Fruit fly (Drosophila melanogaster) whole organism, embryonic: ENCODE data around the gene CG7512.

Experiments
- CG10959 ChIP-seq: fragments of 200-800 bp; sonication (Bioruptor generic); IDR thresholded peaks from 2 replicates; pipeline ENCODE4 v1.3.6; 2022; ENCODE audit warnings: missing biosample characterization, missing genetic modification characterization
- CG11093 ChIP-seq: fragments of 200-800 bp; sonication (Bioruptor generic); IDR thresholded peaks from 3 replicates; pipeline ENCODE4 v1.3.6; 2022; ENCODE audit warnings: missing biosample characterization, missing genetic modification characterization
- CG11398 ChIP-seq: fragments of 200-800 bp; sonication (Bioruptor generic); optimal IDR thresholded peaks from 2 replicates; lab custom pipeline; 2016; ENCODE audit warnings: missing biosample characterization, missing genetic modification characterization
- CG12071 ChIP-seq: fragments of 200-800 bp; sonication (Bioruptor generic); optimal IDR thresholded peaks from 3 replicates; lab custom pipeline; 2018; ENCODE audit warnings: missing biosample characterization, mild to moderate bottlenecking, missing genetic modification characterization
- CG12744 ChIP-seq: fragments of 200-800 bp; sonication (Bioruptor generic); optimal IDR thresholded peaks from 2 replicates; lab custom pipeline; 2016; ENCODE audit warnings: missing biosample characterization, missing genetic modification characterization
- CG12769 ChIP-seq: fragments of 200-800 bp; sonication (Bioruptor generic); optimal IDR thresholded peaks from 2 replicates; lab custom pipeline; 2019; ENCODE audit warnings: missing biosample characterization, mild to moderate bottlenecking, missing genetic modification characterization, moderate library complexity
- CG14050 ChIP-seq: fragments of 200-800 bp; sonication (Bioruptor generic); IDR thresholded peaks from 3 replicates; pipeline ENCODE4 v1.3.6; 2022; ENCODE audit warnings: missing biosample characterization, missing genetic modification characterization
- CG14441 ChIP-seq: fragments of 200-800 bp; sonication (Bioruptor generic); IDR thresholded peaks from 2 replicates; pipeline ENCODE4 v1.3.6; 2022; ENCODE audit warnings: missing biosample characterization, missing genetic modification characterization
- CG1602 ChIP-seq: fragments of 200-800 bp; sonication (Bioruptor generic); optimal IDR thresholded peaks from 3 replicates; lab custom pipeline; 2016; ENCODE audit warnings: missing biosample characterization, missing genetic modification characterization
- CG17385 ChIP-seq: fragments of 200-800 bp; sonication (Bioruptor generic); optimal IDR thresholded peaks from 3 replicates; lab custom pipeline; 2018; ENCODE audit warnings: missing biosample characterization, mild to moderate bottlenecking, missing genetic modification characterization
- CG17912 ChIP-seq: fragments of 200-800 bp; sonication (Bioruptor generic); optimal IDR thresholded peaks from 2 replicates; lab custom pipeline; 2018; ENCODE audit warnings: missing biosample characterization, mild to moderate bottlenecking, missing genetic modification characterization
- CG2116 ChIP-seq: fragments of 200-800 bp; sonication (Bioruptor generic); optimal IDR thresholded peaks from 3 replicates; lab custom pipeline; 2018; ENCODE audit warnings: missing biosample characterization, mild to moderate bottlenecking, missing genetic modification characterization
- CG2120 ChIP-seq: fragments of 200-800 bp; sonication (Bioruptor generic); optimal IDR thresholded peaks from 3 replicates; lab custom pipeline; 2016; ENCODE audit warnings: missing biosample characterization, missing genetic modification characterization
- CG2129 ChIP-seq: fragments of 200-800 bp; sonication (Bioruptor generic); IDR thresholded peaks from 2 replicates; pipeline ENCODE4 v1.3.6; 2022; ENCODE audit warnings: missing biosample characterization, missing genetic modification characterization; ENCODE audit not compliant: partially characterized antibody
- CG3163 ChIP-seq: fragments of 200-800 bp; sonication (Bioruptor generic); optimal IDR thresholded peaks from 3 replicates; lab custom pipeline; 2016; ENCODE audit warnings: missing biosample characterization, missing genetic modification characterization
- CG4360 ChIP-seq: fragments of 200-800 bp; sonication (Bioruptor generic); IDR thresholded peaks from 2 replicates; pipeline ENCODE4 v1.3.6; 2022; ENCODE audit warnings: missing biosample characterization, missing genetic modification characterization
- CG9727 ChIP-seq: fragments of 200-800 bp; sonication (Bioruptor generic); optimal IDR thresholded peaks from 3 replicates; lab custom pipeline; 2017; ENCODE audit warnings: missing biosample characterization, mild to moderate bottlenecking, missing genetic modification characterization
- CrebB ChIP-seq: fragments of 200-800 bp; sonication (Bioruptor generic); optimal IDR thresholded peaks from 3 replicates; lab custom pipeline; 2018; ENCODE audit warnings: missing biosample characterization, mild to moderate bottlenecking, missing genetic modification characterization
- D ChIP-seq, 2 experiments: fragments of 200-800 bp in 1 of 2; fragments of >200 bp in 1 of 2; sonication (Bioruptor generic) in 1 of 2; optimal IDR thresholded peaks; 2 replicates in 1 of 2; 3 replicates in 1 of 2; lab custom pipeline; 2017; ENCODE audit warnings: mild to moderate bottlenecking in 1 of 2, missing biosample characterization in 1 of 2, missing genetic modification characterization in 1 of 2, missing genetic modification reagents in 1 of 2
- D19A ChIP-seq: fragments of 200-800 bp; optimal IDR thresholded peaks from 3 replicates; lab custom pipeline; 2019; ENCODE audit warnings: missing biosample characterization, mild to moderate bottlenecking, missing genetic modification characterization, moderate library complexity
- D19B ChIP-seq: fragments of 200-800 bp; sonication (Bioruptor generic); optimal IDR thresholded peaks from 2 replicates; lab custom pipeline; 2017; ENCODE audit warnings: missing biosample characterization, mild to moderate bottlenecking, missing genetic modification characterization
- Doc2 ChIP-seq: fragments of 200-800 bp; sonication (Bioruptor generic); IDR thresholded peaks from 2 replicates; pipeline ENCODE4 v1.3.6; 2022; ENCODE audit warnings: missing biosample characterization, missing genetic modification characterization
- Doc3 ChIP-seq: fragments of 200-800 bp; sonication (Bioruptor generic); IDR thresholded peaks from 3 replicates; pipeline ENCODE4 v1.3.6; 2022; ENCODE audit warnings: missing biosample characterization, missing genetic modification characterization; ENCODE audit not compliant: partially characterized antibody
- Drgx ChIP-seq: fragments of 200-800 bp; sonication (Bioruptor generic); IDR thresholded peaks from 2 replicates; pipeline ENCODE4 v1.3.6; 2022; ENCODE audit warnings: missing biosample characterization, missing genetic modification characterization
- HLH54F ChIP-seq: fragments of 200-800 bp; sonication (Bioruptor generic); optimal IDR thresholded peaks from 3 replicates; lab custom pipeline; 2016; ENCODE audit warnings: missing biosample characterization, missing genetic modification characterization
- Hmx ChIP-seq: fragments of 200-800 bp; sonication (Bioruptor generic); optimal IDR thresholded peaks from 2 replicates; lab custom pipeline; 2016; ENCODE audit warnings: missing biosample characterization, missing genetic modification characterization
- Hr3 ChIP-seq: fragments of 200-800 bp; sonication (Bioruptor generic); optimal IDR thresholded peaks from 3 replicates; lab custom pipeline; 2016; ENCODE audit warnings: missing biosample characterization, missing genetic modification characterization
- Mad ChIP-seq: fragments of 200-800 bp; sonication (Bioruptor generic); optimal IDR thresholded peaks from 2 replicates; lab custom pipeline; 2016; ENCODE audit warnings: missing biosample characterization, missing genetic modification characterization
- Nf-YB ChIP-seq: fragments of 200-800 bp; sonication (Bioruptor generic); optimal IDR thresholded peaks from 3 replicates; lab custom pipeline; 2019; ENCODE audit warnings: missing biosample characterization, mild to moderate bottlenecking, missing genetic modification characterization, moderate library complexity
- NfI ChIP-seq: fragments of 200-800 bp; sonication (Bioruptor generic); optimal IDR thresholded peaks from 3 replicates; lab custom pipeline; 2018; ENCODE audit warnings: missing biosample characterization, mild to moderate bottlenecking, missing genetic modification characterization, moderate library complexity
- Oaz ChIP-seq: fragments of 200-800 bp; sonication (Bioruptor generic); IDR thresholded peaks from 2 replicates; pipeline ENCODE4 v1.3.6; 2022; ENCODE audit warnings: missing biosample characterization, missing genetic modification characterization
- Opbp ChIP-seq: fragments of 200-800 bp; sonication (Bioruptor generic); IDR thresholded peaks from 3 replicates; pipeline ENCODE4 v1.3.6; 2022; ENCODE audit warnings: missing biosample characterization, missing genetic modification characterization; ENCODE audit not compliant: partially characterized antibody
- amos ChIP-seq: fragments of 200-800 bp; sonication (Bioruptor generic); IDR thresholded peaks from 2 replicates; pipeline ENCODE4 v1.3.6; 2022; ENCODE audit warnings: missing biosample characterization, missing genetic modification characterization; ENCODE audit not compliant: partially characterized antibody
- ash1 ChIP-seq: fragments of 200-800 bp; sonication (Bioruptor generic); optimal IDR thresholded peaks from 2 replicates; lab custom pipeline; 2018; ENCODE audit warnings: missing biosample characterization, mild to moderate bottlenecking, missing genetic modification characterization
- bsh ChIP-seq, 2 experiments: fragments of 200-800 bp; sonication (Bioruptor generic); optimal IDR thresholded peaks; 2 replicates each; lab custom pipeline; 2017 to 2018; ENCODE audit warnings: mild to moderate bottlenecking in 2 of 2, missing biosample characterization in 2 of 2, missing genetic modification characterization in 2 of 2, moderate library complexity in 1 of 2
- cato ChIP-seq: fragments of 200-800 bp; sonication (Bioruptor generic); optimal IDR thresholded peaks from 2 replicates; lab custom pipeline; 2016; ENCODE audit warnings: missing biosample characterization, missing genetic modification characterization, borderline replicate concordance
- chn ChIP-seq: fragments of 200-800 bp; sonication (Bioruptor generic); optimal IDR thresholded peaks from 2 replicates; lab custom pipeline; 2016; ENCODE audit warnings: missing biosample characterization, missing genetic modification characterization
- gce ChIP-seq: fragments of 200-800 bp; sonication (Bioruptor generic); IDR thresholded peaks from 3 replicates; pipeline ENCODE4 v1.3.6; 2022; ENCODE audit warnings: missing biosample characterization, missing genetic modification characterization
- kay ChIP-seq: fragments of 200-800 bp; sonication (Bioruptor generic); optimal IDR thresholded peaks from 2 replicates; lab custom pipeline; 2016; ENCODE audit warnings: missing biosample characterization, missing genetic modification characterization
- klu ChIP-seq: fragments of 200-800 bp; sonication (Bioruptor generic); IDR thresholded peaks from 2 replicates; pipeline ENCODE4 v1.3.6; 2022; ENCODE audit warnings: missing biosample characterization, missing genetic modification characterization
- onecut ChIP-seq: fragments of 200-800 bp; sonication (Bioruptor generic); IDR thresholded peaks from 2 replicates; pipeline ENCODE4 v1.3.6; 2022; ENCODE audit warnings: missing biosample characterization, missing genetic modification characterization
- pzg ChIP-seq: fragments of 200-800 bp; sonication (Bioruptor generic); optimal IDR thresholded peaks from 3 replicates; lab custom pipeline; 2018; ENCODE audit warnings: missing biosample characterization, mild to moderate bottlenecking, missing genetic modification characterization, moderate library complexity
- ranshi ChIP-seq: fragments of 200-800 bp; sonication (Bioruptor generic); IDR thresholded peaks from 2 replicates; pipeline ENCODE4 v1.3.6; 2022; ENCODE audit warnings: missing biosample characterization, missing genetic modification characterization
- salm ChIP-seq: fragments of 200-800 bp; sonication (Bioruptor generic); optimal IDR thresholded peaks from 2 replicates; lab custom pipeline; 2018; ENCODE audit warnings: missing biosample characterization, mild to moderate bottlenecking, missing genetic modification characterization
- tap ChIP-seq: fragments of 200-800 bp; optimal IDR thresholded peaks from 3 replicates; lab custom pipeline; 2019; ENCODE audit warnings: missing biosample characterization, mild to moderate bottlenecking, missing genetic modification characterization, moderate library complexity
- tna ChIP-seq: fragments of 200-800 bp; sonication (Bioruptor generic); IDR thresholded peaks from 2 replicates; pipeline ENCODE4 v1.3.6; 2022; ENCODE audit warnings: missing biosample characterization, missing genetic modification characterization; ENCODE audit not compliant: partially characterized antibody
- tx ChIP-seq: fragments of 200-800 bp; sonication (Bioruptor generic); optimal IDR thresholded peaks from 2 replicates; lab custom pipeline; 2016; ENCODE audit warnings: missing biosample characterization, missing genetic modification characterization
- usp ChIP-seq: fragments of >200 bp; optimal IDR thresholded peaks from 2 replicates; lab custom pipeline; 2017; ENCODE audit warnings: missing biosample characterization, missing genetic modification characterization

CG7512 gene

DNA sequence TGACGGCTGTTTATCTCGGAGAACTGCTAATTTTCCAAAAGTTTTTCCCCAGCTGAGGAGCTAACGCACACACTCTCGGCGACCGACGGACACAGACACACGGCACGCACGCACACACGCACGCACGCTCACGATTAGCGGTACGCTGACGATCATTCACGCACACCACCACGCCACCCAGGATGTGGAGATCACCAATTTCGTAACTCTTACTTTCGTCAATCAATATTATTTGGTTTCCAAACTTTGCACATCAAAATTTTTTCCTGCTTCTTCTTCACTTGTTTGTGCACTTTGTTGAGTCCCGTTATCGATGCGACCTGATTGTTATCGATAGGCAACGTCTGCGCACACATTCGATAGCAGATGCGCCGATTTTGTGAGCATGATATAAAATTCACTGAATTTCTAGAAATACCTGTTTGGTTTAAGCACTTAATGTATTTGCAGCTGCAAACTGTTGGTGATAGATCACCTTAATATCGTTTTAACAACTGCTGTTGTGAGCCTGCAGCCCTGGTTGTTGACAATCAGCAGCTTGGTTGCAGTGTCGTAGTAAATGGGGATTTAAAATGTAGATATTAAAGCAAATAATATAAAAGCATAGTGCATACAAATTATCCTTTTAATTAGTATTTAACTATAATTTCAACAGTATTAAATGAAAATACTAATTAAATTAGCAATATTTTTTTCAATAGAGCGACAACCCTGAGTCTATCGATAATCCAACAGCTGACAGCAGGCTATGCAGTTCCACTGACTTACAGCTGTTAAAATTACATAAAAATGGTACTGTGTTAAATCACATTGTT, 48.6 kb downstream of the CG7512 start, which contains the start of the genes CG7394 and Mob2 (continued):
- peak; percentile 91 for TF ChIP-seq tap
- TF ChIP-seq Hr3 (GFP tag; lab: Kevin White, UChicago), result peak; percentile 92
- TF ChIP-seq usp (GFP tag; lab: Kevin White, UChicago), result no peak
- peak; percentile 87 for TF ChIP-seq Drgx (GFP tag; lab: Robert Waterston, UW)
- TF ChIP-seq CG9727 (GFP tag; lab: Kevin White, UChicago), result peak; percentile 93
- TF ChIP-seq Hmx, result peak; percentile 82
- TF ChIP-seq gce (GFP tag; lab: Robert Waterston, UW), result peak; percentile 81
- peak; percentile 63 for TF ChIP-seq CG4360 (GFP tag; lab: Robert Waterston, UW)
- TF ChIP-seq Oaz (GFP tag; lab: Robert Waterston, UW), result peak; percentile 79
- TF ChIP-seq Mad (GFP tag; lab: Kevin White, UChicago), result peak; percentile 84
- TF ChIP-seq Doc2, result no peak
- peak; percentile 95 for TF ChIP-seq CG17385 (GFP tag; lab: Kevin White, UChicago)
- peak; percentile 82 for TF ChIP-seq cato (GFP tag; lab: Kevin White, UChicago)
- peak; percentile 79 for TF ChIP-seq tna (GFP tag; lab: Robert Waterston, UW)
- peak; percentile 80 for TF ChIP-seq klu (GFP tag; lab: Robert Waterston, UW)
- TF ChIP-seq Doc3 (GFP tag; lab: Robert Waterston, UW), result peak; percentile 93
- peak; percentile 88 for TF ChIP-seq CG14441 (GFP tag; lab: Robert Waterston, UW)
- TF ChIP-seq onecut, result peak; percentile 65
- peak; percentile 85 for TF ChIP-seq chn (GFP tag; lab: Kevin White, UChicago)
- peak; percentile 83 for TF ChIP-seq NfI
- peak; percentile 69 for TF ChIP-seq CG2129 (GFP tag; lab: Robert Waterston, UW)
- peak; percentile 63 for TF ChIP-seq D (optimal IDR thresholded peaks at IDR 0.05; lab: Kevin White, UChicago)
- TF ChIP-seq D (GFP tag; optimal IDR thresholded peaks at IDR 0.05; lab: Kevin White, UChicago), result peak; percentile 70
- peak; percentile 89 for TF ChIP-seq CG1602 (GFP tag; lab: Kevin White, UChicago)
- peak; percentile 73 for TF ChIP-seq Nf-YB
- TF ChIP-seq CG12744 (GFP tag; lab: Kevin White, UChicago), result peak; percentile 84
- peak; percentile 28 for TF ChIP-seq ash1
- TF ChIP-seq Opbp (GFP tag; lab: Robert Waterston, UW), result peak; percentile 81
- peak; percentile 52 for TF ChIP-seq CG17912
- peak; percentile 83 for TF ChIP-seq CrebB
- peak; percentile 82 for TF ChIP-seq CG14050 (GFP tag; lab: Robert Waterston, UW)
- TF ChIP-seq CG10959 (GFP tag; lab: Robert Waterston, UW), result peak; percentile 65
- TF ChIP-seq ranshi (GFP tag; lab: Robert Waterston, UW), result peak; percentile 94
- peak; percentile 27 for TF ChIP-seq D19B
- peak; percentile 92 for TF ChIP-seq CG2116
- peak in 1 of 2 experiments; percentile 94 for TF ChIP-seq bsh (GFP tag; optimal IDR thresholded peaks at IDR 0.05; lab: Kevin White, UChicago)
- peak; percentile 73 for TF ChIP-seq CG12071 (GFP tag; lab: Kevin White, UChicago)
- no peak for TF ChIP-seq CG11398 (GFP tag; lab: Kevin White, UChicago)
- TF ChIP-seq D19A (tag; lab: Kevin White, UChicago), result peak; percentile 69
- peak; percentile 80; the same call in 1 of the 2 replicates for TF ChIP-seq amos (GFP tag; lab: Robert Waterston, UW)
- TF ChIP-seq CG2120 (GFP tag; lab: Kevin White, UChicago), result peak; percentile 96
- peak; percentile 94 for TF ChIP-seq CG12769 (tag; lab: Kevin White, UChicago)
- TF ChIP-seq HLH54F (GFP tag; lab: Kevin White, UChicago), result peak; percentile 81
- peak; percentile 54 for TF ChIP-seq salm
- TF ChIP-seq CG3163, result peak; percentile 66
- peak; percentile 84 for TF ChIP-seq kay
- TF ChIP-seq pzg (GFP tag; lab: Kevin White, UChicago), result peak; percentile 85
- TF ChIP-seq CG11093, result peak; percentile 86; the same call in 2 of the 3 replicates
- peak; percentile 81 for TF ChIP-seq tx (GFP tag; lab: Kevin White, UChicago)
